Worm (Caenorhabditis elegans): ENCODE measurements around the gene T28A11.16.

- TF ChIP-seq pha-4 (tag; optimal IDR thresholded peaks at IDR 0.05) (no peak), ama-1 (optimal IDR thresholded peaks at IDR 0.05) (no peak), ama-1 (GFP tag; optimal IDR thresholded peaks at IDR 0.05) (no peak), zim-3 (tag; optimal IDR thresholded peaks at IDR 0.05) (no peak), B0261.1 (tag; optimal IDR thresholded peaks at IDR 0.05) (no peak), unc-62 (GFP tag; optimal IDR thresholded peaks at IDR 0.05) (no peak), F49E8.2 (tag; optimal IDR thresholded peaks at IDR 0.05; ENCODE audit: insufficient read depth) (no peak), hlh-26 (GFP tag; conservative IDR thresholded peaks at IDR 0.05) (no peak), lin-40 (tag; optimal IDR thresholded peaks at IDR 0.05) (no peak), F55B11.4 (tag; optimal IDR thresholded peaks at IDR 0.05; ENCODE audit: borderline replicate concordance, insufficient read depth) (no peak), nhr-120 (GFP tag; IDR thresholded peaks at IDR 0.05) (no peak), repo-1 (tag; optimal IDR thresholded peaks at IDR 0.05) (no peak), Y79H2A.3 (GFP tag; conservative IDR thresholded peaks at IDR 0.05) (no peak), lag-1 (GFP tag; IDR thresholded peaks at IDR 0.05) (no peak)
Observed at ce11 chrV:3234887-3235286, 24.1 kb downstream of the T28A11.16 start, which contains the start of gene K08D9.6.
